Fruit fly (Drosophila melanogaster) whole organism: ENCODE results near the gene Cda5.

Source experiments
- CG8478 ChIP-seq: fragments of >200 bp; optimal IDR thresholded peaks from 2 replicates; lab custom pipeline; 2018; ENCODE audit warnings: inconsistent platforms
- Dll ChIP-seq: fragments of >200 bp; optimal IDR thresholded peaks from 2 replicates; lab custom pipeline; 2017
- psq ChIP-seq: fragments of >200 bp; optimal IDR thresholded peaks from 2 replicates; lab custom pipeline; 2017

dm6 chr2L:21587-21986 lies 43.6 kb downstream of the Cda5 start:
- TF ChIP-seq CG8478 (lab: Kevin White, UChicago) (no peak), psq (no peak), Dll (lab: Kevin White, UChicago) (no peak)
